Fruit fly (Drosophila melanogaster): ENCODE results near the gene kirre.

- TF ChIP-seq CTCF (optimal IDR thresholded peaks at IDR 0.05) (no peak), CG8478 (optimal IDR thresholded peaks at IDR 0.05) (no peak)
Measured at dm6 chrX:3044798-3045197, 304.6 kb downstream of the kirre start.
